Fruit fly (Drosophila melanogaster): ENCODE results near the gene hth.

Gene hth

dm6 chr3R:10641284-10641683, 1.9 kb upstream of the hth start (continued):
- TF ChIP-seq CG8924 (tag; optimal IDR thresholded peaks at IDR 0.05) (peak; percentile 39), Ravus (GFP tag; IDR thresholded peaks at IDR 0.05) (no peak), CG7839 (tag; optimal IDR thresholded peaks at IDR 0.05) (peak; percentile 56), Taf1 (GFP tag; IDR thresholded peaks at IDR 0.05) (no peak), CG4404 (GFP tag; IDR thresholded peaks at IDR 0.05) (peak; percentile 74), CG17912 (GFP tag; optimal IDR thresholded peaks at IDR 0.05) (no peak), zf30C (GFP tag; optimal IDR thresholded peaks at IDR 0.05) (peak; percentile 73), tup (GFP tag; optimal IDR thresholded peaks at IDR 0.05) (no peak), CG15479 (GFP tag; optimal IDR thresholded peaks at IDR 0.05) (no peak), E2f1 (GFP tag; IDR thresholded peaks at IDR 0.05) (no peak), row (GFP tag; IDR thresholded peaks at IDR 0.05) (peak; percentile 73), slp2 (GFP tag; optimal IDR thresholded peaks at IDR 0.05) (no peak), CG12219 (GFP tag; optimal IDR thresholded peaks at IDR 0.05) (no peak), Lpt (GFP tag; optimal IDR thresholded peaks at IDR 0.05) (no peak), Fer2 (tag; optimal IDR thresholded peaks at IDR 0.05) (no peak), mld (GFP tag; IDR thresholded peaks at IDR 0.05; ENCODE audit: partially characterized antibody) (no peak), amos (GFP tag; IDR thresholded peaks at IDR 0.05; ENCODE audit: partially characterized antibody) (no peak), CG31388 (GFP tag; optimal IDR thresholded peaks at IDR 0.05) (no peak), CG34422 (GFP tag; IDR thresholded peaks at IDR 0.05) (no peak), CG10267 (tag; optimal IDR thresholded peaks at IDR 0.05) (peak; percentile 56), HLH3B (GFP tag; IDR thresholded peaks at IDR 0.05) (no peak), CG14965 (GFP tag; optimal IDR thresholded peaks at IDR 0.05; ENCODE audit: borderline replicate concordance) (no peak), schlank (tag; optimal IDR thresholded peaks at IDR 0.05) (no peak), CG10543 (GFP tag; optimal IDR thresholded peaks at IDR 0.05) (no peak), CG10565 (GFP tag; optimal IDR thresholded peaks at IDR 0.05) (no peak), Hey (tag; optimal IDR thresholded peaks at IDR 0.05) (no peak), seq (GFP tag; IDR thresholded peaks at IDR 0.05) (no peak), CG18476 (GFP tag; optimal IDR thresholded peaks at IDR 0.05) (peak; percentile 5), slou (GFP tag; optimal IDR thresholded peaks at IDR 0.05) (no peak), CG3726 (GFP tag; IDR thresholded peaks at IDR 0.05) (no peak), sens-2 (GFP tag; IDR thresholded peaks at IDR 0.05) (no peak), CG4707 (GFP tag; optimal IDR thresholded peaks at IDR 0.05) (no peak), gt (GFP tag; IDR thresholded peaks at IDR 0.05) (no peak), dysf (GFP tag; IDR thresholded peaks at IDR 0.05) (peak; percentile 46; the same call in 2 of the 3 replicates), mam (GFP tag; optimal IDR thresholded peaks at IDR 0.05) (no peak), CG6791 (GFP tag; IDR thresholded peaks at IDR 0.05; ENCODE audit: partially characterized antibody) (no peak), MTF-1 (GFP tag; optimal IDR thresholded peaks at IDR 0.05; ENCODE audit: borderline replicate concordance) (no peak), CG33557 (GFP tag; optimal IDR thresholded peaks at IDR 0.05) (no peak), Neu2 (GFP tag; optimal IDR thresholded peaks at IDR 0.05; ENCODE audit: borderline replicate concordance) (no peak), Ets65A (GFP tag) (peak; percentile 90), NFAT (GFP tag; IDR thresholded peaks at IDR 0.05) (no peak), pros (GFP tag; optimal IDR thresholded peaks at IDR 0.05) (no peak), cas (GFP tag; IDR thresholded peaks at IDR 0.05) (no peak), org-1 (GFP tag; optimal IDR thresholded peaks at IDR 0.05) (no peak), sr (GFP tag; IDR thresholded peaks at IDR 0.05) (no peak), Xbp1 (GFP tag; optimal IDR thresholded peaks at IDR 0.05) (peak; percentile 44), pb (GFP tag; optimal IDR thresholded peaks at IDR 0.05) (no peak), ci (GFP tag; IDR thresholded peaks at IDR 0.05) (no peak), CG9215 (GFP tag; IDR thresholded peaks at IDR 0.05) (no peak; the same call in 1 of the 2 replicates), bcd (GFP tag; optimal IDR thresholded peaks at IDR 0.05) (peak; percentile 24), CG17328 (GFP tag; IDR thresholded peaks at IDR 0.05) (peak; percentile 54; the same call in 1 of the 2 replicates), h (optimal IDR thresholded peaks at IDR 0.05) (no peak), ERR (GFP tag; optimal IDR thresholded peaks at IDR 0.05) (no peak)

All from whole organism, embryonic.